Worm (Caenorhabditis elegans) whole organism, young adult: ENCODE measurements around the gene C48B4.7.

Source experiments
- C06A6.2 ChIP-seq: fragments of 200-800 bp; sonication (Bioruptor generic); conservative IDR thresholded peaks from 2 replicates; pipeline ENCODE4 v1.3.6; 2022; ENCODE audit warnings: missing genetic modification characterization, missing compliant biosample characterization
- akir-1 ChIP-seq: fragments of 200-800 bp; sonication (Bioruptor generic); optimal IDR thresholded peaks from 2 replicates; lab custom pipeline; 2018; ENCODE audit warnings: mild to moderate bottlenecking, missing genetic modification characterization, moderate library complexity, missing compliant biosample characterization
- atf-7 ChIP-seq: sonication (generic microtip); optimal IDR thresholded peaks from 2 replicates; lab custom pipeline; 2017; ENCODE audit warnings: mild to moderate bottlenecking, missing genetic modification characterization, missing compliant biosample characterization
- attf-3 ChIP-seq: fragments of 200-800 bp; sonication (Bioruptor generic); conservative IDR thresholded peaks from 2 replicates; pipeline ENCODE4 v1.3.6; 2022; ENCODE audit warnings: missing genetic modification reagents, missing genetic modification characterization, missing compliant biosample characterization
- bed-2 ChIP-seq: fragments of 200-800 bp; sonication (Bioruptor generic); IDR thresholded peaks from 2 replicates; pipeline ENCODE4 v1.3.6; 2022; ENCODE audit warnings: missing genetic modification reagents, missing genetic modification characterization, missing compliant biosample characterization
- nfyb-1 ChIP-seq: fragments of 200-800 bp; sonication (Bioruptor generic); IDR thresholded peaks from 2 replicates; pipeline ENCODE4 v1.3.6; 2022; ENCODE audit warnings: missing genetic modification reagents, missing genetic modification characterization, missing compliant biosample characterization
- snpc-4 ChIP-seq, 5 experiments: fragments of 150-350 bp in 1 of 5; sonication (generic microtip) in 4 of 5; optimal IDR thresholded peaks; 2 replicates each; lab custom pipeline; 2014 to 2018; ENCODE audit warnings: missing genetic modification characterization in 5 of 5, missing biosample characterization in 3 of 5, antibody characterized with exemption in 2 of 5, mild to moderate bottlenecking in 2 of 5, missing compliant biosample characterization in 2 of 5, missing genotype in 2 of 5, moderate library complexity in 2 of 5, missing genetic modification reagents in 1 of 5
- zim-3 ChIP-seq: sonication (generic microtip); optimal IDR thresholded peaks from 2 replicates; lab custom pipeline; 2017; ENCODE audit warnings: mild to moderate bottlenecking, missing genetic modification characterization, moderate library complexity, missing compliant biosample characterization

ce11 chrIII:9544125-9544524 lies 15.1 kb downstream of the C48B4.7 start, which contains the start of gene ZK1098.9:
- TF ChIP-seq zim-3 = no peak
- no peak for TF ChIP-seq bed-2
- no peak for TF ChIP-seq atf-7 (tag; lab: Kevin White, UChicago)
- TF ChIP-seq nfyb-1 (GFP tag; lab: Robert Waterston, UW) = no peak
- TF ChIP-seq C06A6.2 = no peak
- TF ChIP-seq akir-1 (GFP tag; lab: Kevin White, UChicago) = no peak
- no peak for TF ChIP-seq attf-3
- TF ChIP-seq snpc-4 (GFP tag; optimal IDR thresholded peaks at IDR 0.05; lab: Kevin White, UChicago) = no peak
- TF ChIP-seq snpc-4 (tag; optimal IDR thresholded peaks at IDR 0.05; lab: Kevin White, UChicago) = no peak
